Fruit fly (Drosophila melanogaster): Measurements from ENCODE around the gene CG32643.

The CG32643 gene

dm6 chrX:12939951-12940350 is 44.4 kb upstream of the CG32643 start (continued):
- TF ChIP-seq pfk (GFP tag; optimal IDR thresholded peaks at IDR 0.05) = no peak
- TF ChIP-seq Fer1 (GFP tag; optimal IDR thresholded peaks at IDR 0.05) = no peak
- no peak for TF ChIP-seq CkIIα-i1 (GFP tag; IDR thresholded peaks at IDR 0.05)
- no peak for TF ChIP-seq CG8388 (GFP tag; optimal IDR thresholded peaks at IDR 0.05)
- no peak for TF ChIP-seq z (GFP tag; IDR thresholded peaks at IDR 0.05)
- peak; percentile 29 for TF ChIP-seq CG12391 (tag; optimal IDR thresholded peaks at IDR 0.05)
- no peak for TF ChIP-seq CG2875 (GFP tag; optimal IDR thresholded peaks at IDR 0.05)
- peak; percentile 8 for TF ChIP-seq lilli (GFP tag; optimal IDR thresholded peaks at IDR 0.05)
- TF ChIP-seq her (GFP tag; optimal IDR thresholded peaks at IDR 0.05) = no peak
- no peak for TF ChIP-seq Atf6 (GFP tag; IDR thresholded peaks at IDR 0.05)
- no peak for TF ChIP-seq Dad (GFP tag; optimal IDR thresholded peaks at IDR 0.05)
- TF ChIP-seq prd (optimal IDR thresholded peaks at IDR 0.05) = no peak
- TF ChIP-seq prd (GFP tag; IDR thresholded peaks at IDR 0.05) = peak; percentile 86
- no peak for TF ChIP-seq Sox102F (GFP tag; optimal IDR thresholded peaks at IDR 0.05)
- no peak for TF ChIP-seq pb (GFP tag; optimal IDR thresholded peaks at IDR 0.05)
- no peak for TF ChIP-seq eve (GFP tag; optimal IDR thresholded peaks at IDR 0.05)
- TF ChIP-seq CG33213 (GFP tag; optimal IDR thresholded peaks at IDR 0.05) = no peak
- no peak for TF ChIP-seq lov (optimal IDR thresholded peaks at IDR 0.05)
- TF ChIP-seq lov (GFP tag; IDR thresholded peaks at IDR 0.05) = 0 out of 3 replicates have a peak, but pooled peaks have one; percentile 41
- TF ChIP-seq CG17912 (GFP tag; optimal IDR thresholded peaks at IDR 0.05) = no peak
- no peak for TF ChIP-seq repo (GFP tag; optimal IDR thresholded peaks at IDR 0.05)
- no peak for TF ChIP-seq oc (tag; optimal IDR thresholded peaks at IDR 0.05)
- no peak for TF ChIP-seq dati (GFP tag; IDR thresholded peaks at IDR 0.05)
- no peak for TF ChIP-seq wdn (GFP tag; IDR thresholded peaks at IDR 0.05)
- TF ChIP-seq twi (tag; optimal IDR thresholded peaks at IDR 0.05) = no peak
- no peak for TF ChIP-seq Oli (tag; optimal IDR thresholded peaks at IDR 0.05)
- no peak for TF ChIP-seq CG33557 (GFP tag; optimal IDR thresholded peaks at IDR 0.05)
- TF ChIP-seq hth (optimal IDR thresholded peaks at IDR 0.05) = no peak
- no peak for TF ChIP-seq CG4820 (GFP tag; optimal IDR thresholded peaks at IDR 0.05)
- no peak for TF ChIP-seq CrebB (tag; optimal IDR thresholded peaks at IDR 0.05)
- TF ChIP-seq CG16863 (GFP tag; optimal IDR thresholded peaks at IDR 0.05) = no peak
- TF ChIP-seq Aef1 (GFP tag; IDR thresholded peaks at IDR 0.05) = no peak
- TF ChIP-seq fd64A (GFP tag; optimal IDR thresholded peaks at IDR 0.05) = no peak
- TF ChIP-seq CG12236 (GFP tag; optimal IDR thresholded peaks at IDR 0.05) = no peak
- TF ChIP-seq CG15011 (GFP tag; optimal IDR thresholded peaks at IDR 0.05) = no peak
- no peak for TF ChIP-seq CG6272 (GFP tag; IDR thresholded peaks at IDR 0.05)
- no peak for TF ChIP-seq CG8281 (tag; optimal IDR thresholded peaks at IDR 0.05)
- TF ChIP-seq CG30431 (GFP tag; optimal IDR thresholded peaks at IDR 0.05) = peak; percentile 4
- TF ChIP-seq danr (GFP tag; IDR thresholded peaks at IDR 0.05) = no peak
- no peak for TF ChIP-seq Hmr (GFP tag; optimal IDR thresholded peaks at IDR 0.05)
- no peak for TF ChIP-seq CG9876 (GFP tag; optimal IDR thresholded peaks at IDR 0.05)
- TF ChIP-seq CG12769 (tag; optimal IDR thresholded peaks at IDR 0.05) = no peak
- no peak for TF ChIP-seq tgo (GFP tag; IDR thresholded peaks at IDR 0.05)
- TF ChIP-seq ATbp (GFP tag; optimal IDR thresholded peaks at IDR 0.05) = no peak
- TF ChIP-seq sr (GFP tag; IDR thresholded peaks at IDR 0.05) = no peak
- TF ChIP-seq CG34376 (GFP tag; optimal IDR thresholded peaks at IDR 0.05) = no peak
- no peak for TF ChIP-seq Tbp (GFP tag; optimal IDR thresholded peaks at IDR 0.05)
- TF ChIP-seq disco-r (GFP tag; optimal IDR thresholded peaks at IDR 0.05) = no peak
- no peak for TF ChIP-seq Atf3 (GFP tag; optimal IDR thresholded peaks at IDR 0.05)
- no peak for TF ChIP-seq CG12659 (GFP tag; optimal IDR thresholded peaks at IDR 0.05)
- TF ChIP-seq pho (GFP tag; optimal IDR thresholded peaks at IDR 0.05) = no peak
- peak; percentile 86 for TF ChIP-seq sens (GFP tag)
- TF ChIP-seq Ravus (GFP tag; IDR thresholded peaks at IDR 0.05) = no peak
- no peak for TF ChIP-seq CG2889 (GFP tag; IDR thresholded peaks at IDR 0.05)

All from whole organism, embryonic.